Worm (Caenorhabditis elegans) whole organism, early embryonic: ENCODE results near the gene F44F4.9.

ENCODE experiments used
- ama-1 ChIP-seq: fragments of 150-350 bp; optimal IDR thresholded peaks from 2 replicates; lab custom pipeline; 2014
- flt-1 ChIP-seq: fragments of 200-800 bp; sonication (Bioruptor generic); IDR thresholded peaks from 2 replicates; pipeline ENCODE4 v1.3.6; 2022; ENCODE audit warnings: missing genetic modification characterization, missing compliant biosample characterization
- pes-1 ChIP-seq: fragments of 200-800 bp; sonication (Bioruptor generic); IDR thresholded peaks from 2 replicates; pipeline ENCODE4 v1.3.6; 2022; ENCODE audit warnings: missing genetic modification reagents, missing genetic modification characterization, missing compliant biosample characterization
- scrt-1 ChIP-seq: fragments of 200-800 bp; sonication (Bioruptor generic); IDR thresholded peaks from 2 replicates; pipeline ENCODE4 v1.3.6; 2022; ENCODE audit warnings: missing genetic modification characterization, missing compliant biosample characterization

ce11 chrII:10885868-10886514 is 29.6 kb downstream of the F44F4.9 start, which contains the start of gene F44F4.3:
- TF ChIP-seq flt-1 (no peak), ama-1 (lab: Kevin White, UChicago) (no peak), scrt-1 (GFP tag; lab: Robert Waterston, UW) (no peak), pes-1 (GFP tag; lab: Robert Waterston, UW) (no peak)
